Worm (Caenorhabditis elegans): ENCODE measurements around the gene srxa-16.

- no peak for TF ChIP-seq unc-62 (GFP tag; optimal IDR thresholded peaks at IDR 0.05)
- TF ChIP-seq nhr-12 (tag; optimal IDR thresholded peaks at IDR 0.05): no peak
- no peak for TF ChIP-seq blmp-1 (tag; optimal IDR thresholded peaks at IDR 0.05)
- TF ChIP-seq mls-2 (tag; optimal IDR thresholded peaks at IDR 0.05): no peak
- TF ChIP-seq pha-4 (tag; optimal IDR thresholded peaks at IDR 0.05): no peak
- TF ChIP-seq snpc-4 (tag; optimal IDR thresholded peaks at IDR 0.05): no peak
- TF ChIP-seq unc-39 (tag; optimal IDR thresholded peaks at IDR 0.05): no peak
- TF ChIP-seq elt-1 (tag; optimal IDR thresholded peaks at IDR 0.05; ENCODE audit: borderline replicate concordance, insufficient read depth): no peak
- TF ChIP-seq ceh-83 (GFP tag; optimal IDR thresholded peaks at IDR 0.05): no peak
- no peak for TF ChIP-seq lsy-2 (tag; optimal IDR thresholded peaks at IDR 0.05)
- TF ChIP-seq mab-5 (tag; optimal IDR thresholded peaks at IDR 0.05): no peak
These were observed 7.3 kb upstream of the srxa-16 start for ce11 chrV:16121451-16121850.

Data from whole organism, mixed stage, embryonic.